Worm (Caenorhabditis elegans): ENCODE data around the gene dph-5.

The dph-5 gene

ce11 chrII:11307953-11308352, 42.0 kb upstream of the dph-5 start:
- TF ChIP-seq ceh-9 (tag; optimal IDR thresholded peaks at IDR 0.05) = no peak

DNA sequence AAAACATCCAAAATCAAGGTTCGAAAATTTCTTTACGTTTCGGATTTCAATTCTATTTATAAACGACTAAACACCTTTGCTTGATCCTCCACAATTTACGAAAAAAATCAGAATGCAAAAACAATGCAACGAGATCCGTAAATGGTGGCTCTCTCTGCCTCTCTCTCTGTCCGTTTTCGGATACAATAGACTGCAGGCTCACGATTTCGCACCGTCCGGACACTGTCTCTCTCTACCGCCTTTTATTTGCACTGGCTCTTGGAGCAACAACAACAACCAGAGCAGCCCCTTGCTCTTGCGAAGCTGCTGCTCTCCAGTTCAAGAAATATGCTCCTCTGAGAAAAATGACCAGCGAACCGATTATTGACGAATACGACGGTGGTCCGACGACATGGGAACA, 37.8 kb upstream of the dph-5 start, which contains the start of gene T24F1.7:
Gene T24F1.7 (plus strand): TSS at position 301 of the 400 bp plus-strand sequence.
- TF ChIP-seq nfya-1 (tag; optimal IDR thresholded peaks at IDR 0.05; ENCODE audit: insufficient read depth) = no peak
- TF ChIP-seq aly-2 (tag; optimal IDR thresholded peaks at IDR 0.05) = no peak
- TF ChIP-seq pha-4 (tag; optimal IDR thresholded peaks at IDR 0.05) = no peak
- TF ChIP-seq R02D3.7 (tag; optimal IDR thresholded peaks at IDR 0.05) = no peak
- no peak for TF ChIP-seq unc-39 (tag; optimal IDR thresholded peaks at IDR 0.05)
- no peak for TF ChIP-seq ama-1 (optimal IDR thresholded peaks at IDR 0.05)
- no peak for TF ChIP-seq nhr-237 (tag; optimal IDR thresholded peaks at IDR 0.05)
- no peak for TF ChIP-seq elt-1 (tag; optimal IDR thresholded peaks at IDR 0.05)
- no peak for TF ChIP-seq tbx-2 (tag; optimal IDR thresholded peaks at IDR 0.05)
- TF ChIP-seq egl-5 (tag; optimal IDR thresholded peaks at IDR 0.05) = no peak
- TF ChIP-seq nhr-12 (tag; optimal IDR thresholded peaks at IDR 0.05) = no peak
- no peak for TF ChIP-seq elt-2 (tag; optimal IDR thresholded peaks at IDR 0.05)
- TF ChIP-seq nhr-28 (tag; optimal IDR thresholded peaks at IDR 0.05) = no peak
- TF ChIP-seq elt-3 (tag; optimal IDR thresholded peaks at IDR 0.05) = no peak
- TF ChIP-seq ceh-9 (tag; optimal IDR thresholded peaks at IDR 0.05) = no peak
- no peak for TF ChIP-seq jun-1 (tag; optimal IDR thresholded peaks at IDR 0.05)
- no peak for TF ChIP-seq zag-1 (tag; optimal IDR thresholded peaks at IDR 0.05)
- TF ChIP-seq fkh-2 (tag; optimal IDR thresholded peaks at IDR 0.05) = no peak
- no peak for TF ChIP-seq nhr-77 (tag; optimal IDR thresholded peaks at IDR 0.05)

DNA sequence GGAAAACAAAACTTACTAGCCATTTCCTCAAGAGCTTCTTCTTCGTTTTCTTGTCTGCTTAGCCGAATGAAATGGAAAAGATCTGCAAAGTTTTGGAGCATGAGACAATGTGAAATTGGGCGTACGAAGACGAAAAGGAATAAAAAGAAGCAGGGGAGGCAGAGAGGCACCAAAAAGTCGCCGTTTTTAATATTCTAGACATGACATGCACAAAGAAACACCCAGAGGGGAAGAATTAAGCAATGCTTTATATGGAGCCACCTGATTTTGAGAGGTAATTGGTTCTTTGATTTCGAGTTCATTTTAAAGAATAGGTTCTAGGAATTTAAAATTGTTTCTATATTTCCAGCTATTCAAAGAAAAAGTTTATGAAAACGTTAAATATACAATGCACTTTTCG, 35.8 kb upstream of the dph-5 start, which contains the start of gene T24F1.4:
Gene T24F1.4 (minus strand): TSS at position 101 of the 400 bp plus-strand sequence.
- TF ChIP-seq nhr-237 (tag; optimal IDR thresholded peaks at IDR 0.05) = no peak
- no peak for TF ChIP-seq ceh-16 (tag; optimal IDR thresholded peaks at IDR 0.05)
- no peak for TF ChIP-seq ztf-4 (tag; optimal IDR thresholded peaks at IDR 0.05)
- TF ChIP-seq lin-39 (tag; optimal IDR thresholded peaks at IDR 0.05) = no peak
- TF ChIP-seq unc-39 (tag; optimal IDR thresholded peaks at IDR 0.05) = no peak
- no peak for TF ChIP-seq ceh-9 (tag; optimal IDR thresholded peaks at IDR 0.05)

DNA sequence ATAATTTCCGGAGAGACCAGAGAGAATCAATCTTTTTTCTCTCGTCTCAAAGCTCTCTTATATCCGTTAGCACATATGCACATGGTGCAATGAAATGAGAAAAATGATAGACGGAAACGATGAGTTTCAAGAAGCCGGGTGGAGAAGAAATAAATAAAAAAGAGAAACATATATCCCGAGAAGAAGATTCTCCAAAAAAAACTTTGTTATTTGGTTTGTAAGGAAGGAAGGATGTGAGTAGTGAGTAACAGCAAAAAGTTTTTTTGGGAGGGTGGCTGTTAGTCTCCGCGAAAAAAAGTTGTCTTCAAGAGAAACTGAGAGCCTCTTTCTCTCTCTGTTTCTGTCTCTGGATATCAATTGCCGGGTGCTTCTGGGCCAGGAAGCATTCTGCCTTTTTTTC, 33.3 kb upstream of the dph-5 start:
- TF ChIP-seq eor-1 (tag; optimal IDR thresholded peaks at IDR 0.05) (no peak), nhr-23 (tag; optimal IDR thresholded peaks at IDR 0.05) (no peak), ceh-28 (tag; optimal IDR thresholded peaks at IDR 0.05) (no peak), daf-12 (tag; optimal IDR thresholded peaks at IDR 0.05) (no peak), mml-1 (tag; optimal IDR thresholded peaks at IDR 0.05) (no peak), hmg-11 (tag; optimal IDR thresholded peaks at IDR 0.05) (no peak), pqm-1 (tag; optimal IDR thresholded peaks at IDR 0.05) (no peak)

DNA sequence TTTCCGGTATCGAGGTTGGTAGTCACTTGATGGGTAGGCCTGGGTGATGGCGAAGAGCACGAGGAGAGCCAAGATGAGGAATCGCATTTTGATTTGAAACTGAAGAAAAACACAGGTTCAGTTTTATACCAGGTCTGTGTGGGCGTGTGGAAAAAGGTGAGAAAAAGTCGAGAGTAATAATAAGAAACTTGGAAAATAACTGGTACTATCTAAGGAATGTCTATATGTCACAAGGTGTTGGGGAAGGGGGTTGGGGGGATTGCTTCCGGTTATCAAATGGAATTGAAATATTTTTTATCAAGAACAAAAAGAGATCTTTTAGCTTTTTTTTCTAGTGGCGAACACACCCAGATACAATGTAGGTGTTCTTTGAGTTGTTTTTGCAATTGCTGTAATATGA, 30.4 kb upstream of the dph-5 start, which contains the start of gene nlp-51:
Gene nlp-51 (minus strand): TSS at position 101 of the 400 bp plus-strand sequence.
- no peak for TF ChIP-seq fkh-2 (tag; optimal IDR thresholded peaks at IDR 0.05)

DNA sequence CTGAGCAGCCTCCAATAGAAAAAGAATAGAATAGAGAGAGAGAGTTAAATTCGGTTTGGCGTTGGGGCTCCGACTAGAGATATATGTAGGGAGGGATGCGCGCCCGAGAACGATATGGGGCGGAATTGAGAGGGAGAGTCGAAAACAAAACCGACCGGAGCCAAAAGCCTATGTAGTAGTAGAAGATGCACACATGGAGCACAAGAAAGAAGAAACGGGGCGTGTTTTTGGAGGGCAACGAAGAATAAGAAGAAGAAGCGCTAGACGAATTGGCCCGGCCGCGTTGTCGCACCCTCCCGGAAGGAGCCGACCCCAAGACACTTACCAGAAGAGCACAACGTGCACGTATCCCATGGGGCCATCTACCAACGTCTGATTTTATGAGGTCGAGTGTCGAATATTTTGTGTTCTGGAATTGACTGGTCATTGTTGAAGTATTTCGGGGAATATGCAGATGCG, 20.9 kb upstream of the dph-5 start, which contains the start of gene tag-180:
Gene tag-180 (minus strand): TSS at position 409 of the 459 bp plus-strand sequence.
- TF ChIP-seq ceh-28 (tag; optimal IDR thresholded peaks at IDR 0.05) (no peak), lin-15B (tag; optimal IDR thresholded peaks at IDR 0.05) (no peak), ceh-16 (tag; optimal IDR thresholded peaks at IDR 0.05) (no peak), nhr-11 (tag; optimal IDR thresholded peaks at IDR 0.05) (no peak)

ce11 chrII:11333375-11333774, 16.6 kb upstream of the dph-5 start:
- peak; percentile 83 for TF ChIP-seq fkh-10 (GFP tag; optimal IDR thresholded peaks at IDR 0.05)
- TF ChIP-seq tbx-2 (tag; optimal IDR thresholded peaks at IDR 0.05) = no peak
- no peak for TF ChIP-seq unc-39 (tag; optimal IDR thresholded peaks at IDR 0.05)
- TF ChIP-seq elt-3 (tag; optimal IDR thresholded peaks at IDR 0.05) = no peak
- TF ChIP-seq nhr-67 (tag; optimal IDR thresholded peaks at IDR 0.05) = no peak
- TF ChIP-seq fos-1 (tag; optimal IDR thresholded peaks at IDR 0.05) = no peak
- TF ChIP-seq jun-1 (tag; optimal IDR thresholded peaks at IDR 0.05) = no peak
- TF ChIP-seq ztf-11 (tag; optimal IDR thresholded peaks at IDR 0.05) = no peak
